Worm (Caenorhabditis elegans) whole organism, early embryonic: ENCODE data around the gene F37C4.4.

Experiments used
- B0310.2 ChIP-seq: sonication (generic microtip); optimal IDR thresholded peaks from 2 replicates; lab custom pipeline; 2016; ENCODE audit warnings: mild to moderate bottlenecking, missing genetic modification characterization, missing compliant biosample characterization
- ama-1 ChIP-seq: fragments of 150-350 bp; optimal IDR thresholded peaks from 2 replicates; lab custom pipeline; 2014
- scrt-1 ChIP-seq: fragments of 200-800 bp; sonication (Bioruptor generic); IDR thresholded peaks from 2 replicates; pipeline ENCODE4 v1.3.6; 2022; ENCODE audit warnings: missing genetic modification characterization, missing compliant biosample characterization
- tbx-11 ChIP-seq: fragments of 200-800 bp; sonication (Bioruptor generic); IDR thresholded peaks from 2 replicates; pipeline ENCODE4 v1.3.6; 2022; ENCODE audit warnings: missing genetic modification characterization, missing compliant biosample characterization
- tbx-37 ChIP-seq: fragments of 200-800 bp; sonication (Bioruptor generic); conservative IDR thresholded peaks from 2 replicates; pipeline ENCODE4 v1.3.6; 2022; ENCODE audit warnings: missing genetic modification reagents, missing genetic modification characterization, missing compliant biosample characterization

ce11 chrIV:3819278-3819777 lies 47.8 kb upstream of the F37C4.4 start, which contains the start of gene bris-1:
- TF ChIP-seq tbx-37 (GFP tag; lab: Robert Waterston, UW) (no peak), B0310.2 (tag; lab: Kevin White, UChicago) (no peak), scrt-1 (no peak), ama-1 (lab: Kevin White, UChicago) (no peak), tbx-11 (GFP tag; lab: Robert Waterston, UW) (no peak)
